Fruit fly (Drosophila melanogaster): ENCODE measurements around the gene CG14605.

- TF ChIP-seq CG9948 (tag; optimal IDR thresholded peaks at IDR 0.05): peak; percentile 28
- TF ChIP-seq CG17806 (tag; optimal IDR thresholded peaks at IDR 0.05): peak; percentile 47
- TF ChIP-seq CG34367 (tag; optimal IDR thresholded peaks at IDR 0.05): peak; percentile 6
- TF ChIP-seq CG14655 (GFP tag; optimal IDR thresholded peaks at IDR 0.05): no peak
- no peak for TF ChIP-seq Snoo (tag; optimal IDR thresholded peaks at IDR 0.05)
- peak; percentile 40 for TF ChIP-seq CG8159 (tag; optimal IDR thresholded peaks at IDR 0.05)
- 0 out of 2 replicates have a peak, but pooled peaks have one; percentile 5 for TF ChIP-seq Ets98B (GFP tag; IDR thresholded peaks at IDR 0.05)
- TF ChIP-seq CG13204 (GFP tag; optimal IDR thresholded peaks at IDR 0.05): no peak
- TF ChIP-seq CG10348 (GFP tag; IDR thresholded peaks at IDR 0.05): no peak
These were observed 32.2 kb downstream of the CG14605 start for dm6 chr3R:7187093-7187912.
